Worm (Caenorhabditis elegans) whole organism, L4 larva: ENCODE data around the gene tmd-2.

ENCODE experiments used
- F37D6.2 ChIP-seq: sonication (generic microtip); optimal IDR thresholded peaks from 2 replicates; lab custom pipeline; 2016; ENCODE audit warnings: mild to moderate bottlenecking, missing genetic modification characterization, missing compliant biosample characterization
- F44E2.7 ChIP-seq: fragments of 200-800 bp; sonication (Bioruptor generic); IDR thresholded peaks from 2 replicates; pipeline ENCODE4 v2.1.2; 2022; ENCODE audit warnings: missing genetic modification characterization, missing compliant biosample characterization
- Y75B8A.6 ChIP-seq: fragments of 200-800 bp; sonication (Bioruptor generic); IDR thresholded peaks from 2 replicates; pipeline ENCODE4 v1.3.6; 2022; ENCODE audit warnings: missing genetic modification reagents, missing genetic modification characterization, missing compliant biosample characterization
- ZK337.2 ChIP-seq: fragments of 200-800 bp; sonication (Bioruptor generic); IDR thresholded peaks from 2 replicates; pipeline ENCODE4 v1.3.6; 2022; ENCODE audit warnings: missing genetic modification reagents, missing genetic modification characterization, missing compliant biosample characterization
- aha-1 ChIP-seq: fragments of 150-350 bp; peaks from one replicate; lab custom pipeline; 2014; ENCODE audit warnings: missing biosample characterization, missing genetic modification characterization
- aly-2 ChIP-seq: sonication (generic microtip); optimal IDR thresholded peaks from 2 replicates; lab custom pipeline; 2018; ENCODE audit warnings: missing biosample characterization, missing genetic modification characterization
- arid-1 ChIP-seq: fragments of 200-800 bp; sonication (Bioruptor generic); conservative IDR thresholded peaks from 2 replicates; pipeline ENCODE4 v1.3.6; 2022; ENCODE audit warnings: missing genetic modification reagents, missing genetic modification characterization, missing compliant biosample characterization
- attf-4 ChIP-seq: sonication (generic microtip); optimal IDR thresholded peaks from 3 replicates; lab custom pipeline; 2017; ENCODE audit warnings: missing biosample characterization, missing genetic modification characterization
- ceh-44 ChIP-seq: fragments of 200-800 bp; sonication (Bioruptor generic); IDR thresholded peaks from 2 replicates; pipeline ENCODE4 v1.3.6; 2022; ENCODE audit warnings: missing genetic modification reagents, missing genetic modification characterization, missing compliant biosample characterization
- ces-1 ChIP-seq: fragments of 150-350 bp; sonication (generic microtip); optimal IDR thresholded peaks from 4 replicates; lab custom pipeline; 2014; ENCODE audit warnings: missing biosample characterization, missing genetic modification reagents, missing genetic modification characterization
- cey-2 ChIP-seq: sonication (generic microtip); optimal IDR thresholded peaks from 3 replicates; lab custom pipeline; 2017; ENCODE audit warnings: missing genetic modification characterization, mild to moderate bottlenecking, missing compliant biosample characterization, antibody characterized with exemption, borderline replicate concordance; ENCODE audit not compliant: insufficient read depth
- daf-12 ChIP-seq: fragments of 150-350 bp; optimal IDR thresholded peaks from 2 replicates; lab custom pipeline; 2014; ENCODE audit warnings: missing biosample characterization, missing genetic modification reagents, missing genetic modification characterization
- dmd-6 ChIP-seq: fragments of 200-800 bp; sonication (Bioruptor generic); IDR thresholded peaks from 2 replicates; pipeline ENCODE4 v1.3.6; 2022; ENCODE audit warnings: missing genetic modification reagents, missing genetic modification characterization, missing compliant biosample characterization
- dmd-9 ChIP-seq: fragments of 200-800 bp; sonication (Bioruptor generic); IDR thresholded peaks from 2 replicates; pipeline ENCODE4 v1.3.6; 2022; ENCODE audit warnings: missing genetic modification reagents, missing genetic modification characterization, missing compliant biosample characterization
- duxl-1 ChIP-seq: sonication (generic microtip); optimal IDR thresholded peaks from 2 replicates; lab custom pipeline; 2016; ENCODE audit warnings: mild to moderate bottlenecking, missing genetic modification characterization, moderate library complexity, missing compliant biosample characterization; ENCODE audit not compliant: poor library complexity
- dve-1 ChIP-seq: sonication (generic microtip); optimal IDR thresholded peaks from 2 replicates; lab custom pipeline; 2017; ENCODE audit warnings: antibody characterized with exemption, mild to moderate bottlenecking, missing genetic modification characterization, missing compliant biosample characterization; ENCODE audit not compliant: insufficient read depth
- hlh-11 ChIP-seq: fragments of 200-800 bp; sonication (Bioruptor generic); optimal IDR thresholded peaks from 2 replicates; lab custom pipeline; 2018; ENCODE audit warnings: mild to moderate bottlenecking, missing genetic modification characterization, missing compliant biosample characterization
- lin-13 ChIP-seq: fragments of 150-350 bp; optimal IDR thresholded peaks from 2 replicates; lab custom pipeline; 2014; ENCODE audit warnings: missing biosample characterization, missing genetic modification reagents, missing genetic modification characterization
- lir-3 ChIP-seq: sonication (generic microtip); optimal IDR thresholded peaks from 2 replicates; lab custom pipeline; 2016; ENCODE audit warnings: mild to moderate bottlenecking, missing genetic modification characterization, missing compliant biosample characterization
- mxl-3 ChIP-seq: fragments of 200-800 bp; sonication (Bioruptor generic); optimal IDR thresholded peaks from 2 replicates; lab custom pipeline; 2018; ENCODE audit warnings: mild to moderate bottlenecking, missing genetic modification characterization, missing compliant biosample characterization
- nhr-10 ChIP-seq: fragments of 150-350 bp; optimal IDR thresholded peaks from 2 replicates; lab custom pipeline; 2014; ENCODE audit warnings: missing biosample characterization, missing genetic modification characterization
- nhr-237 ChIP-seq: sonication (generic microtip); optimal IDR thresholded peaks from 2 replicates; lab custom pipeline; 2017; ENCODE audit warnings: missing biosample characterization, missing genetic modification characterization
- nhr-42 ChIP-seq: fragments of 200-800 bp; sonication (Bioruptor generic); IDR thresholded peaks from 2 replicates; pipeline ENCODE4 v1.3.6; 2022; ENCODE audit warnings: missing genetic modification characterization, missing compliant biosample characterization
- nhr-48 ChIP-seq: sonication (generic microtip); optimal IDR thresholded peaks from 2 replicates; lab custom pipeline; 2016; ENCODE audit warnings: mild to moderate bottlenecking, missing genetic modification characterization, missing compliant biosample characterization
- nhr-77 ChIP-seq: fragments of 150-350 bp; optimal IDR thresholded peaks from 2 replicates; lab custom pipeline; 2014; ENCODE audit warnings: missing biosample characterization, missing genetic modification characterization
- rbr-2 ChIP-seq: sonication (generic microtip); optimal IDR thresholded peaks from 2 replicates; lab custom pipeline; 2016; ENCODE audit warnings: missing genotype, missing genetic modification characterization, missing compliant biosample characterization
- set-16 ChIP-seq: fragments of 200-800 bp; sonication (Bioruptor generic); IDR thresholded peaks from 2 replicates; pipeline ENCODE4 v1.3.6; 2022; ENCODE audit warnings: missing genetic modification reagents, missing genetic modification characterization, missing compliant biosample characterization
- tra-1 ChIP-seq: fragments of 200-800 bp; sonication (Bioruptor generic); IDR thresholded peaks from 2 replicates; pipeline ENCODE4 v1.3.6; 2022; ENCODE audit warnings: missing genetic modification reagents, missing genetic modification characterization, missing compliant biosample characterization
- unc-130 ChIP-seq: sonication (generic microtip); optimal IDR thresholded peaks from 2 replicates; lab custom pipeline; 2016; ENCODE audit warnings: missing genetic modification reagents, missing genetic modification characterization, missing compliant biosample characterization
- unc-62 ChIP-seq, 3 experiments: fragments of 150-350 bp in 1 of 3; sonication (generic microtip); optimal IDR thresholded peaks in 2 of 3; peaks in 1 of 3; 1 replicate in 1 of 3; 2 replicates in 2 of 3; lab custom pipeline; 2014 to 2017; ENCODE audit warnings: missing biosample characterization in 3 of 3, missing genetic modification characterization in 3 of 3, missing genetic modification reagents in 3 of 3, missing genotype in 1 of 3
- zag-1 ChIP-seq: fragments of 150-350 bp; optimal IDR thresholded peaks from 2 replicates; lab custom pipeline; 2014; ENCODE audit warnings: missing biosample characterization, missing genetic modification characterization
- zfp-3 ChIP-seq: fragments of 200-800 bp; sonication (Bioruptor generic); conservative IDR thresholded peaks from 2 replicates; pipeline ENCODE4 v1.3.6; 2022; ENCODE audit warnings: missing genetic modification reagents, missing genetic modification characterization, missing compliant biosample characterization
- zip-11 ChIP-seq: fragments of 200-800 bp; sonication (Bioruptor generic); IDR thresholded peaks from 2 replicates; pipeline ENCODE4 v1.3.6; 2022; ENCODE audit warnings: missing genetic modification characterization, missing compliant biosample characterization
- ztf-11 ChIP-seq: fragments of 150-350 bp; optimal IDR thresholded peaks from 2 replicates; lab custom pipeline; 2014; ENCODE audit warnings: missing biosample characterization, missing genetic modification characterization
- ztf-7 ChIP-seq: fragments of 150-350 bp; optimal IDR thresholded peaks from 2 replicates; lab custom pipeline; 2014; ENCODE audit warnings: missing biosample characterization, missing genetic modification characterization

The tmd-2 gene

DNA sequence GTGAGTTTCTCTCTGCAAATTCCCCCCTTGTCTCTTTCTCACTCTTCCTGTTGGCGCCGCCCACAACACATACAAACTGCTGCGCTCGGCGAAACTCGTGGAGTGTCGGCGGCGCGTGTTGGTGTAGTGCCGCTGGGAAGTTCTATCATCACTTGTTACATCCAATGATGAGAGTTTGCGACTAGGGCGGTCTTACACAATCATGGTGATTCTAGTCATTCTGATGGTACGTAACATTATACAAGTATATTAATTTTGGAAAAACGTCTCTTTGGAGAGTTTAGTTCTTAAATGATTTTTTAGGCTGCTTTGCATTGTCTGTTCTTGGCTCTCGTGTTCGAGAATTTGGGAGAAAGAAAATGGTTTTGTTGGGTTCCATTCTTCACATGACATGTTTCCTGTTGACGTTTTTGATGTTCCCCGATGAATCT lies 14.5 kb downstream of the tmd-2 start (continued):
- TF ChIP-seq nhr-42 (GFP tag; lab: Robert Waterston, UW), result 0 out of 2 replicates have a peak, but pooled peaks have one; percentile 71
- TF ChIP-seq set-16, result no peak; the same call in none of the 2 replicates
- TF ChIP-seq ztf-7 (tag; lab: Kevin White, UChicago), result peak; percentile 65
- 0 out of 2 replicates have a peak, but pooled peaks have one; percentile 15 for TF ChIP-seq dmd-9 (GFP tag; lab: Robert Waterston, UW)
- TF ChIP-seq unc-62 (GFP tag; optimal IDR thresholded peaks at IDR 0.05 in 1 of 2; lab: Kevin White, UChicago), result no peak
- TF ChIP-seq unc-62 (tag; optimal IDR thresholded peaks at IDR 0.05; lab: Kevin White, UChicago), result no peak
- peak; percentile 49; the same call in 1 of the 2 replicates for TF ChIP-seq tra-1 (GFP tag; lab: Robert Waterston, UW)
- peak; percentile 96 for TF ChIP-seq dve-1
- no peak for TF ChIP-seq daf-12 (tag; lab: Kevin White, UChicago)
- TF ChIP-seq ces-1 (GFP tag; lab: Kevin White, UChicago), result no peak
- TF ChIP-seq ceh-44 (GFP tag; lab: Robert Waterston, UW), result no peak
- TF ChIP-seq nhr-77 (tag; lab: Kevin White, UChicago), result no peak
- no peak for TF ChIP-seq zag-1 (tag; lab: Kevin White, UChicago)
- TF ChIP-seq duxl-1 (tag; lab: Kevin White, UChicago), result peak; percentile 95
- TF ChIP-seq hlh-11 (tag; lab: Kevin White, UChicago), result peak; percentile 88
- TF ChIP-seq F37D6.2, result peak; percentile 6
- no peak for TF ChIP-seq attf-4 (tag; lab: Kevin White, UChicago)
- TF ChIP-seq cey-2 (tag; lab: Kevin White, UChicago), result no peak
- TF ChIP-seq aly-2 (tag; lab: Kevin White, UChicago), result no peak
- TF ChIP-seq nhr-10 (tag; lab: Kevin White, UChicago), result peak; percentile 19
- no peak for TF ChIP-seq zfp-3 (GFP tag; lab: Robert Waterston, UW)
- TF ChIP-seq ztf-11 (tag; lab: Kevin White, UChicago), result no peak
- TF ChIP-seq ZK337.2 (GFP tag; lab: Robert Waterston, UW), result 0 out of 2 replicates have a peak, but pooled peaks have one; percentile 35
- peak; percentile 79 for TF ChIP-seq mxl-3
- TF ChIP-seq nhr-237 (tag; lab: Kevin White, UChicago), result no peak
- peak; percentile 78 for TF ChIP-seq lin-13
- peak; percentile 89 for TF ChIP-seq nhr-48 (tag; lab: Kevin White, UChicago)
- peak; percentile 76 for TF ChIP-seq aha-1 (tag; lab: Kevin White, UChicago)
- no peak for TF ChIP-seq Y75B8A.6
- no peak for TF ChIP-seq F44E2.7 (GFP tag; lab: Robert Waterston, UW)

DNA sequence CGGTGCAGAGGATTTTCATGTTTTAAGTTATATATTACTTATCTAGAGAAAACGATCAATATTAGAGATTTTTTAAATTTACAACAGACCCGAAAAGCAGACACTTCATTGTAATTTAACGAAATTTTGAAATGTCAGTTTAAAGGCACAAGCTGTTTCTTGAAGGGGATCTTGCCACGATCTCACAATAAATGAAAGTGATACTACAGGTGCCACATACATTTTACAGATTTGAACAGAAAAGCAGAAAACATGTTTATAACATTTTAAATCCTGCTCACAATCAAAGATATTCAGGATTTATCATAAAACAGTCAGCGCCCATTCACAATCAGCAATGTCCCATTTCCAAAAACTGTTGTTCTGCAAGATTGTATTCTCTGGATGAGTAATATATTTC lies 15.5 kb downstream of the tmd-2 start:
- peak; percentile 94 for TF ChIP-seq aha-1 (tag; lab: Kevin White, UChicago)
- TF ChIP-seq dmd-6 (GFP tag; lab: Robert Waterston, UW), result no peak

DNA sequence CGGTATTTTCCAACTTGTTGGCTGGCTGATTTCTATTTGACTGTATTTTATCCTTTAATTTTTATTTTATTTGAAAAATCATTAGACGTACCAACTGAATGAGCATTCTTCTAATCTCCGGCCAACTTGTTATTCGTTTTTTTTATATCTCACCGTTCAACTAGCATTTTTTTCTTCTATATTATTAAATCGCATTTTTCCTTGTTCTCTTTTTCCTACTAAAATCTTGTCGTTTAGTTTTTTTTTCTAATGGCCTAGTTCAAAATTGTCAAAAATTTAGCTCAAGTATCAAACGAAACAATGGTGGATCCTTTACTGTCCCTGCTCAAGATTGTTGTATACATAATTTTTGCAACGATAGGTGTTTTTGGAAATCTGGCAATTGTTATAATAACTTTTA lies 16.9 kb downstream of the tmd-2 start, which contains the start of gene srsx-22:
TSS of gene srsx-22 (plus strand) at position 301 of the 400 bp plus-strand sequence.
- no peak for TF ChIP-seq lir-3 (tag; lab: Kevin White, UChicago)
- TF ChIP-seq arid-1 (GFP tag; lab: Robert Waterston, UW), result no peak
- TF ChIP-seq zip-11 (GFP tag; lab: Robert Waterston, UW), result no peak
- TF ChIP-seq rbr-2 (tag; lab: Kevin White, UChicago), result no peak
- no peak for TF ChIP-seq unc-130 (GFP tag; lab: Kevin White, UChicago)
